Worm (Caenorhabditis elegans) whole organism, L4 larva: Measurements from ENCODE around the gene dao-2.

Experiments used
- F44E2.7 ChIP-seq: fragments of 200-800 bp; sonication (Bioruptor generic); IDR thresholded peaks from 2 replicates; pipeline ENCODE4 v2.1.2; 2022; ENCODE audit warnings: missing genetic modification characterization, missing compliant biosample characterization
- Y75B8A.6 ChIP-seq: fragments of 200-800 bp; sonication (Bioruptor generic); IDR thresholded peaks from 2 replicates; pipeline ENCODE4 v1.3.6; 2022; ENCODE audit warnings: missing genetic modification reagents, missing genetic modification characterization, missing compliant biosample characterization
- ama-1 ChIP-seq: fragments of 150-350 bp; optimal IDR thresholded peaks from 2 replicates; lab custom pipeline; 2014; ENCODE audit warnings: inconsistent platforms, mixed read lengths
- lin-15B ChIP-seq: fragments of 150-350 bp; sonication (generic microtip); optimal IDR thresholded peaks from 3 replicates; lab custom pipeline; 2014; ENCODE audit warnings: missing biosample characterization, missing genetic modification characterization
- nhr-11 ChIP-seq: fragments of 150-350 bp; optimal IDR thresholded peaks from 2 replicates; lab custom pipeline; 2014; ENCODE audit warnings: missing biosample characterization, missing genetic modification characterization
- nhr-6 ChIP-seq: fragments of 150-350 bp; optimal IDR thresholded peaks from 2 replicates; lab custom pipeline; 2014; ENCODE audit warnings: missing biosample characterization, missing genetic modification characterization
- skn-1 ChIP-seq: fragments of 150-350 bp; optimal IDR thresholded peaks from 2 replicates; lab custom pipeline; 2014; ENCODE audit warnings: missing biosample characterization, missing genetic modification characterization

DNA sequence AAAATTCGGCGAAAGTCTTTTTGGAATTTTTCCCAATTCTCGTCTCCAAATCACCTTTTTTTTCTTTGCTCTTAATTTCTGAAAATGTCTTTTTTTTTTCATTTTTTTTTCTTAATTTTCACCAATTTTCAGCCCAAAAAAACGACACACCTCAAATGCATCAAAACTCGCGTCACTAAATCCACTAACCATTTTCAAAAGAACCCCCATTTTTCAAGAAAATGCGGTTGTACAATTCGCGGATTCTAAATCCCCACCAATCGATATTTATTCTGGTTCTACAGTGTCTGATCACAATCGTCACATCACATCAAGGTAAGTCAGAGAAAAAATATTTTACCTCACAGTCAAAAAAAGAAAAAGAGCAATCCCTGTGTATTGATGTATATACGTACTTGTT lies 9.1 kb downstream of the dao-2 start, which contains the start of gene vab-1:
- TF ChIP-seq nhr-11 (tag; lab: Kevin White, UChicago), result no peak
- TF ChIP-seq lin-15B, result no peak
- no peak for TF ChIP-seq nhr-6
- TF ChIP-seq skn-1, result no peak
- TF ChIP-seq ama-1 (lab: Kevin White, UChicago), result no peak
- TF ChIP-seq F44E2.7, result no peak
- TF ChIP-seq Y75B8A.6, result no peak
